Fruit fly (Drosophila melanogaster) Kc167 (cell line): ENCODE results near the gene CG33770.

Experiments
- Myc ChIP-seq: fragments of >200 bp; optimal IDR thresholded peaks from 2 replicates; lab custom pipeline; 2017; ENCODE audit warnings: missing external identifiers
- Sin3A ChIP-seq: fragments of >200 bp; optimal IDR thresholded peaks from 2 replicates; lab custom pipeline; 2018; ENCODE audit warnings: missing external identifiers
- h ChIP-seq: fragments of >200 bp; optimal IDR thresholded peaks from 3 replicates; lab custom pipeline; 2018; ENCODE audit warnings: missing external identifiers
- psq ChIP-seq: fragments of >200 bp; optimal IDR thresholded peaks from 2 replicates; lab custom pipeline; 2017; ENCODE audit warnings: missing external identifiers
- ttk ChIP-seq: sonication (Bioruptor generic); optimal IDR thresholded peaks from 2 replicates; lab custom pipeline; 2017; ENCODE audit warnings: missing external identifiers

- no peak for TF ChIP-seq psq (lab: Kevin White, UChicago)
- TF ChIP-seq h (lab: Kevin White, UChicago) = no peak
- TF ChIP-seq Sin3A (lab: Kevin White, UChicago) = no peak
- no peak for TF ChIP-seq ttk (lab: Kevin White, UChicago)
- TF ChIP-seq Myc (lab: Kevin White, UChicago) = no peak
These were observed 45.2 kb downstream of the CG33770 start, which contains the start of the genes CG12546 and CG14453 for dm6 chr3L:22693712-22694111.
